Fruit fly (Drosophila melanogaster) whole organism, wandering third instar larva: ENCODE measurements around the gene Enoph.

ENCODE experiments used
- Jra ChIP-seq: sonication (Bioruptor generic); optimal IDR thresholded peaks from 2 replicates; lab custom pipeline; 2016; ENCODE audit warnings: missing biosample characterization, missing genetic modification characterization
- Myc ChIP-seq: fragments of >200 bp; optimal IDR thresholded peaks from 2 replicates; lab custom pipeline; 2017
- OdsH ChIP-seq: fragments of 200-800 bp; sonication (Bioruptor generic); optimal IDR thresholded peaks from 2 replicates; lab custom pipeline; 2016; ENCODE audit warnings: missing biosample characterization, mild to moderate bottlenecking, missing genetic modification characterization
- Vsx2 ChIP-seq: fragments of 200-300, 225-300 bp; sonication (Bioruptor generic); optimal IDR thresholded peaks from 2 replicates; lab custom pipeline; 2018; ENCODE audit warnings: missing biosample characterization, missing genetic modification characterization; ENCODE audit not compliant: partially characterized antibody
- br ChIP-seq: fragments of 200-800 bp; sonication (Bioruptor generic); optimal IDR thresholded peaks from 2 replicates; lab custom pipeline; 2016; ENCODE audit warnings: missing biosample characterization, missing genetic modification characterization
- lola ChIP-seq: fragments of >200 bp; optimal IDR thresholded peaks from 2 replicates; lab custom pipeline; 2017; ENCODE audit warnings: missing biosample characterization, missing genetic modification characterization

DNA sequence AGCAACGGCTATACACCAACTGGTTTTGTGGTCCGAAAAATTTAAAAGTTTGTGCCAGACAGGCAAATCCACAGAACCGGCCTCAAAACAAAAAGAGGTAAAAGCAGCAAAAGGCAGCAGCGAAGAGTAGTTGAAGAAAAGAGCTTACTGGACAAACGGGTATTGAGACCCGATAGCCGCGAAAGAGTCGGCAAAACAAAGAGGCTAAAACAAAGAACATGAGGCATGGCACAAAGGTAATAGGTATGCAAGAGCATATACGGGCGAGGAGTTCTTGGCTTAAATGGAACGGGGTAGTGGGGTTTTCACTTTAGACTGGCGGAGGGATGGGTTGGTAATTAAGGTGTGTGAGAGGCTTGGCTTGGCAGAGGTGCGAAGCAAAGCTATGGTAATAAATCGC is 24.6 kb upstream of the Enoph start:
- TF ChIP-seq Jra (GFP tag; lab: Kevin White, UChicago) (no peak), br (GFP tag; lab: Kevin White, UChicago) (peak; percentile 12), lola (GFP tag; lab: Kevin White, UChicago) (no peak), Vsx2 (GFP tag; lab: Kevin White, UChicago) (peak; percentile 89), OdsH (GFP tag; lab: Kevin White, UChicago) (peak; percentile 29), Myc (lab: Kevin White, UChicago) (no peak)
